Fruit fly (Drosophila melanogaster) whole organism, wandering third instar larva: ENCODE measurements around the gene tal-AA.

ENCODE experiments used
- CG9705 ChIP-seq: fragments of 200-800 bp; sonication (Bioruptor generic); optimal IDR thresholded peaks from 2 replicates; lab custom pipeline; 2018; ENCODE audit warnings: missing biosample characterization, mild to moderate bottlenecking, missing genetic modification characterization
- Myc ChIP-seq: fragments of >200 bp; optimal IDR thresholded peaks from 2 replicates; lab custom pipeline; 2017
- Sp1 ChIP-seq: fragments of 200-800 bp; sonication (Bioruptor generic); optimal IDR thresholded peaks from 3 replicates; lab custom pipeline; 2019; ENCODE audit warnings: missing biosample characterization, mild to moderate bottlenecking, missing genetic modification characterization, moderate library complexity
- brk ChIP-seq: fragments of 200-800 bp; sonication (Bioruptor generic); optimal IDR thresholded peaks from 2 replicates; lab custom pipeline; 2016; ENCODE audit warnings: missing biosample characterization, mild to moderate bottlenecking, missing genetic modification characterization
- h ChIP-seq: fragments of 200-800 bp; sonication (Bioruptor generic); optimal IDR thresholded peaks from 3 replicates; lab custom pipeline; 2016; ENCODE audit warnings: missing biosample characterization, mild to moderate bottlenecking, missing genetic modification characterization
- usp ChIP-seq: fragments of >200 bp; optimal IDR thresholded peaks from 2 replicates; lab custom pipeline; 2017; ENCODE audit warnings: missing biosample characterization, missing genetic modification characterization

- TF ChIP-seq Myc (lab: Kevin White, UChicago): no peak
- TF ChIP-seq brk: no peak
- no peak for TF ChIP-seq Sp1 (GFP tag; lab: Kevin White, UChicago)
- TF ChIP-seq CG9705 (GFP tag; lab: Kevin White, UChicago): no peak
- no peak for TF ChIP-seq usp (GFP tag; lab: Kevin White, UChicago)
- TF ChIP-seq h: no peak
Measured at dm6 chr3R:13827953-13828922, 15.3 kb downstream of the tal-AA start, which contains the start of gene Mst87F.
